Worm (Caenorhabditis elegans) whole organism, mixed stage, embryonic: ENCODE results near the gene flp-21.

Experiments used
- ceh-39 ChIP-seq: fragments of 150-350 bp; optimal IDR thresholded peaks from 2 replicates; lab custom pipeline; 2014; ENCODE audit warnings: missing biosample characterization, missing genetic modification characterization
- ceh-43 ChIP-seq: fragments of 200-800 bp; sonication (Bioruptor generic); optimal IDR thresholded peaks from 2 replicates; lab custom pipeline; 2018; ENCODE audit warnings: mild to moderate bottlenecking, missing genetic modification characterization, moderate library complexity, missing compliant biosample characterization
- ceh-83 ChIP-seq: fragments of 200-800 bp; sonication (Bioruptor generic); optimal IDR thresholded peaks from 2 replicates; lab custom pipeline; 2018; ENCODE audit warnings: mild to moderate bottlenecking, missing genetic modification characterization, missing compliant biosample characterization
- elt-3 ChIP-seq: fragments of 150-350 bp; optimal IDR thresholded peaks from 2 replicates; lab custom pipeline; 2014; ENCODE audit warnings: missing biosample characterization, missing genetic modification characterization
- lin-13 ChIP-seq: fragments of 150-350 bp; optimal IDR thresholded peaks from 2 replicates; lab custom pipeline; 2014; ENCODE audit warnings: missing biosample characterization, missing genetic modification characterization
- lsy-2 ChIP-seq: fragments of 150-350 bp; optimal IDR thresholded peaks from 2 replicates; lab custom pipeline; 2014; ENCODE audit warnings: missing biosample characterization, missing genetic modification characterization
- mab-5 ChIP-seq: fragments of 150-350 bp; optimal IDR thresholded peaks from 2 replicates; lab custom pipeline; 2014; ENCODE audit warnings: missing biosample characterization, missing genetic modification characterization
- nhr-12 ChIP-seq: fragments of 150-350 bp; optimal IDR thresholded peaks from 2 replicates; lab custom pipeline; 2014; ENCODE audit warnings: missing biosample characterization, missing genetic modification characterization
- nhr-237 ChIP-seq: fragments of 150-350 bp; optimal IDR thresholded peaks from 2 replicates; lab custom pipeline; 2014; ENCODE audit warnings: missing biosample characterization, missing genetic modification characterization
- nhr-28 ChIP-seq: fragments of 150-350 bp; optimal IDR thresholded peaks from 2 replicates; lab custom pipeline; 2014; ENCODE audit warnings: missing biosample characterization, missing genetic modification characterization
- pha-4 ChIP-seq: fragments of 150-350 bp; optimal IDR thresholded peaks from 2 replicates; lab custom pipeline; 2018; ENCODE audit warnings: missing biosample characterization, missing genetic modification reagents, missing genetic modification characterization
- snpc-4 ChIP-seq: fragments of 150-350 bp; optimal IDR thresholded peaks from 2 replicates; lab custom pipeline; 2014; ENCODE audit warnings: missing biosample characterization, missing genetic modification characterization
- unc-62 ChIP-seq: fragments of 150-350 bp; optimal IDR thresholded peaks from 2 replicates; lab custom pipeline; 2014; ENCODE audit warnings: missing biosample characterization, missing genetic modification reagents, missing genetic modification characterization

- TF ChIP-seq nhr-12 (tag; lab: Kevin White, UChicago) (no peak), ceh-83 (GFP tag; lab: Kevin White, UChicago) (no peak), ceh-43 (no peak), lsy-2 (tag; lab: Kevin White, UChicago) (no peak), lin-13 (tag; lab: Kevin White, UChicago) (no peak), pha-4 (tag; lab: Kevin White, UChicago) (no peak), unc-62 (GFP tag; lab: Kevin White, UChicago) (no peak), nhr-28 (tag; lab: Kevin White, UChicago) (no peak), mab-5 (tag; lab: Kevin White, UChicago) (no peak), nhr-237 (no peak), elt-3 (tag; lab: Kevin White, UChicago) (no peak), ceh-39 (tag; lab: Kevin White, UChicago) (no peak), snpc-4 (no peak)
Observed at ce11 chrV:7806629-7807028, 13.5 kb downstream of the flp-21 start.
